Worm (Caenorhabditis elegans) whole organism, early embryonic: ENCODE measurements around the gene K10H10.5.

Source experiments
- F13C5.2 ChIP-seq: sonication (generic microtip); optimal IDR thresholded peaks from 2 replicates; lab custom pipeline; 2017; ENCODE audit warnings: mild to moderate bottlenecking, missing genetic modification characterization, inconsistent platforms, missing compliant biosample characterization
- ama-1 ChIP-seq: fragments of 150-350 bp; optimal IDR thresholded peaks from 2 replicates; lab custom pipeline; 2014
- ceh-13 ChIP-seq: fragments of 200-800 bp; sonication (Bioruptor generic); optimal IDR thresholded peaks from 2 replicates; lab custom pipeline; 2018; ENCODE audit warnings: mild to moderate bottlenecking, missing genetic modification characterization, missing compliant biosample characterization
- flt-1 ChIP-seq: fragments of 200-800 bp; sonication (Bioruptor generic); IDR thresholded peaks from 2 replicates; pipeline ENCODE4 v1.3.6; 2022; ENCODE audit warnings: missing genetic modification characterization, missing compliant biosample characterization
- hmbx-1 ChIP-seq: sonication (generic microtip); optimal IDR thresholded peaks from 2 replicates; lab custom pipeline; 2016; ENCODE audit warnings: mild to moderate bottlenecking, missing genetic modification characterization, missing compliant biosample characterization
- hmg-4 ChIP-seq: fragments of 200-800 bp; sonication (Bioruptor generic); optimal IDR thresholded peaks from 2 replicates; lab custom pipeline; 2018; ENCODE audit warnings: mild to moderate bottlenecking, missing genetic modification characterization, missing compliant biosample characterization
- pes-1 ChIP-seq: fragments of 200-800 bp; sonication (Bioruptor generic); IDR thresholded peaks from 2 replicates; pipeline ENCODE4 v1.3.6; 2022; ENCODE audit warnings: missing genetic modification reagents, missing genetic modification characterization, missing compliant biosample characterization
- tbx-37 ChIP-seq: fragments of 200-800 bp; sonication (Bioruptor generic); conservative IDR thresholded peaks from 2 replicates; pipeline ENCODE4 v1.3.6; 2022; ENCODE audit warnings: missing genetic modification reagents, missing genetic modification characterization, missing compliant biosample characterization
- tra-4 ChIP-seq: sonication (generic microtip); optimal IDR thresholded peaks from 2 replicates; lab custom pipeline; 2017; ENCODE audit warnings: missing genetic modification characterization, missing compliant biosample characterization

- TF ChIP-seq tra-4 (tag; lab: Kevin White, UChicago) (no peak), hmg-4 (GFP tag; lab: Kevin White, UChicago) (no peak), flt-1 (GFP tag; lab: Robert Waterston, UW) (no peak), F13C5.2 (no peak), ama-1 (lab: Kevin White, UChicago) (no peak), ceh-13 (GFP tag; lab: Kevin White, UChicago) (no peak), pes-1 (GFP tag; lab: Robert Waterston, UW) (no peak), tbx-37 (no peak), hmbx-1 (tag; lab: Kevin White, UChicago) (no peak)
Observed at ce11 chrII:14489407-14489806, 12.1 kb upstream of the K10H10.5 start, which contains the start of gene vnut-1.
